Worm (Caenorhabditis elegans) whole organism, late embryonic: ENCODE data around the gene dmsr-11.

ENCODE experiments used
- ama-1 ChIP-seq: fragments of 150-350 bp; optimal IDR thresholded peaks from 2 replicates; lab custom pipeline; 2014
- ceh-6 ChIP-seq: fragments of 200-800 bp; sonication (Bioruptor generic); optimal IDR thresholded peaks from 2 replicates; lab custom pipeline; 2018; ENCODE audit warnings: mild to moderate bottlenecking, missing genetic modification characterization, missing compliant biosample characterization
- fax-1 ChIP-seq: sonication (generic microtip); optimal IDR thresholded peaks from 2 replicates; lab custom pipeline; 2016; ENCODE audit warnings: missing genotype, missing genetic modification characterization, missing compliant biosample characterization
- fkh-10 ChIP-seq: fragments of 150-350 bp; optimal IDR thresholded peaks from 2 replicates; lab custom pipeline; 2014; ENCODE audit warnings: missing biosample characterization, missing genetic modification reagents, missing genetic modification characterization
- nhr-11 ChIP-seq: fragments of 150-350 bp; optimal IDR thresholded peaks from 2 replicates; lab custom pipeline; 2014; ENCODE audit warnings: missing biosample characterization, missing genetic modification characterization
- pqm-1 ChIP-seq: sonication (generic microtip); optimal IDR thresholded peaks from 2 replicates; lab custom pipeline; 2016; ENCODE audit warnings: missing genetic modification characterization, missing compliant biosample characterization
- syd-9 ChIP-seq: sonication (generic microtip); optimal IDR thresholded peaks from 2 replicates; lab custom pipeline; 2016; ENCODE audit warnings: mild to moderate bottlenecking, missing genetic modification characterization, moderate library complexity, missing compliant biosample characterization

- TF ChIP-seq fkh-10 (no peak), pqm-1 (no peak), ceh-6 (no peak), nhr-11 (no peak), ama-1 (no peak), syd-9 (tag; lab: Kevin White, UChicago) (no peak), fax-1 (tag; lab: Kevin White, UChicago) (no peak)
Measured at ce11 chrV:6828786-6829185, 24.9 kb upstream of the dmsr-11 start, which contains the start of gene dmsr-15.
